Fruit fly (Drosophila melanogaster): ENCODE data around the gene Ir68a.

DNA sequence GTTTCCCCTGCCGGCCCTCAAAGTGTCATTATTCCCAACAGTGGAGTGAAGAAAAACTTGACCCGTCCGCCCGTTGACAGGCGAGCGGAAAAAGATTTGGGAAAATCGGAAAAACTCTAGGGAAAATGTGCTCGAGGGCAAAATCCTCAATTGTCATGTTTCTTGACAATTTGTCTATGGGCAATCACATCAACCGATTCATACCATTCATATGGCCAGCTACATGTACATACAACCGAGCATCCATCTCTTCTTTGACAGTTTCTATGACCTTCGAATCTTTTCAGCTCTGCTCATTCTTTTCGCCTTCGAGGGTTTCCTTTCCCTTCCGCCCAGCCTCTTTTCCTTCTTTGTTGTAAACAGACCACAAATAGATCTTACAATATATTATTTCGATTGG, 23.7 kb upstream of the Ir68a start:
- TF ChIP-seq CTCF (optimal IDR thresholded peaks at IDR 0.05) (no peak), CG8478 (optimal IDR thresholded peaks at IDR 0.05) (no peak)
